Fruit fly (Drosophila melanogaster) whole organism, adult: Measurements from ENCODE around the gene CG42554.

Experiments used
- CG12768 ChIP-seq: fragments of 200-800 bp; sonication (Bioruptor generic); optimal IDR thresholded peaks from 2 replicates; lab custom pipeline; 2017; ENCODE audit warnings: missing biosample characterization, missing genetic modification characterization, mild to moderate bottlenecking, moderate library complexity, missing genetic modification reagents
- CG14711 ChIP-seq: fragments of 200-800 bp; sonication (Bioruptor generic); optimal IDR thresholded peaks from 2 replicates; lab custom pipeline; 2018; ENCODE audit warnings: missing biosample characterization, mild to moderate bottlenecking, missing genetic modification characterization, moderate library complexity
- CG1620 ChIP-seq: fragments of 200-800 bp; sonication (Bioruptor generic); optimal IDR thresholded peaks from 2 replicates; lab custom pipeline; 2016; ENCODE audit warnings: missing biosample characterization, missing genetic modification characterization
- CG33017 ChIP-seq: fragments of 200-800 bp; sonication (Bioruptor generic); optimal IDR thresholded peaks from 2 replicates; lab custom pipeline; 2018; ENCODE audit warnings: missing biosample characterization, mild to moderate bottlenecking, missing genetic modification characterization, moderate library complexity
- CG5204 ChIP-seq: fragments of 200-800 bp; sonication (Bioruptor generic); optimal IDR thresholded peaks from 2 replicates; lab custom pipeline; 2016; ENCODE audit warnings: missing biosample characterization, missing genetic modification characterization
- CG7045 ChIP-seq: fragments of 200-800 bp; sonication (Bioruptor generic); optimal IDR thresholded peaks from 2 replicates; lab custom pipeline; 2017; ENCODE audit warnings: missing biosample characterization, mild to moderate bottlenecking, missing genetic modification characterization
- CG7101 ChIP-seq: fragments of 200-800 bp; sonication (Bioruptor generic); optimal IDR thresholded peaks from 2 replicates; lab custom pipeline; 2018; ENCODE audit warnings: missing biosample characterization, mild to moderate bottlenecking, missing genetic modification characterization, moderate library complexity
- Clk ChIP-seq: fragments of 200-800 bp; sonication (Bioruptor generic); optimal IDR thresholded peaks from 2 replicates; lab custom pipeline; 2017; ENCODE audit warnings: missing biosample characterization, missing genetic modification characterization
- Crg-1 ChIP-seq: fragments of 200-800 bp; sonication (Bioruptor generic); optimal IDR thresholded peaks from 2 replicates; lab custom pipeline; 2016; ENCODE audit warnings: missing biosample characterization, missing genetic modification characterization
- Hr96 ChIP-seq: fragments of 200-800 bp; sonication (Bioruptor generic); optimal IDR thresholded peaks from 2 replicates; lab custom pipeline; 2016; ENCODE audit warnings: missing biosample characterization, missing genetic modification characterization
- Mnt ChIP-seq: fragments of 200-800 bp; sonication (Bioruptor generic); optimal IDR thresholded peaks from 2 replicates; lab custom pipeline; 2016; ENCODE audit warnings: missing biosample characterization, mild to moderate bottlenecking, missing genetic modification characterization
- kay ChIP-seq: fragments of 200-800 bp; sonication (Bioruptor generic); peaks from one replicate; lab custom pipeline; 2016; ENCODE audit warnings: missing biosample characterization, missing genetic modification characterization, borderline replicate concordance
- toe ChIP-seq: fragments of 200-800 bp; sonication (Bioruptor generic); optimal IDR thresholded peaks from 2 replicates; lab custom pipeline; 2016; ENCODE audit warnings: missing biosample characterization, missing genetic modification characterization

- no peak for TF ChIP-seq Crg-1 (GFP tag; lab: Kevin White, UChicago)
- TF ChIP-seq CG14711: no peak
- TF ChIP-seq toe (GFP tag; lab: Kevin White, UChicago): no peak
- no peak for TF ChIP-seq CG7045 (GFP tag; lab: Kevin White, UChicago)
- TF ChIP-seq CG1620 (GFP tag; lab: Kevin White, UChicago): no peak
- no peak for TF ChIP-seq CG12768 (GFP tag; lab: Kevin White, UChicago)
- no peak for TF ChIP-seq Hr96 (GFP tag; lab: Kevin White, UChicago)
- no peak for TF ChIP-seq CG5204 (GFP tag; lab: Kevin White, UChicago)
- TF ChIP-seq CG7101: no peak
- TF ChIP-seq CG33017: no peak
- TF ChIP-seq Mnt (GFP tag; lab: Kevin White, UChicago): no peak
- no peak for TF ChIP-seq Clk (GFP tag; lab: Kevin White, UChicago)
- TF ChIP-seq kay (GFP tag; lab: Kevin White, UChicago): no peak
Observed at dm6 chr3L:823597-823996, 11.9 kb upstream of the CG42554 start.
